Fruit fly (Drosophila melanogaster): ENCODE measurements around the gene CG4891.

dm6 chr2L:16135172-16135571 lies 40.4 kb downstream of the CG4891 start, which contains the start of gene CG34168:
- TF ChIP-seq usp (GFP tag; optimal IDR thresholded peaks at IDR 0.05) (no peak), psq (optimal IDR thresholded peaks at IDR 0.05) (no peak), CG8478 (optimal IDR thresholded peaks at IDR 0.05) (no peak), Dll (optimal IDR thresholded peaks at IDR 0.05) (no peak), pan (optimal IDR thresholded peaks at IDR 0.05) (no peak), EcR (GFP tag; optimal IDR thresholded peaks at IDR 0.05) (no peak)

Measured in whole organism.